Worm (Caenorhabditis elegans) whole organism, late embryonic: ENCODE data around the gene henn-1.

Experiments
- ahr-1 ChIP-seq: sonication (generic microtip); optimal IDR thresholded peaks from 2 replicates; lab custom pipeline; 2016; ENCODE audit warnings: missing genetic modification characterization, missing compliant biosample characterization
- dmd-4 ChIP-seq: sonication (generic microtip); optimal IDR thresholded peaks from 2 replicates; lab custom pipeline; 2016; ENCODE audit warnings: borderline replicate concordance, missing genetic modification characterization, missing compliant biosample characterization
- unc-86 ChIP-seq: sonication (generic microtip); optimal IDR thresholded peaks from 2 replicates; lab custom pipeline; 2016; ENCODE audit warnings: missing genetic modification characterization, missing compliant biosample characterization

- TF ChIP-seq dmd-4 (tag; lab: Kevin White, UChicago) (no peak), ahr-1 (no peak), unc-86 (tag; lab: Kevin White, UChicago) (no peak)
These were observed 13.1 kb downstream of the henn-1 start, which contains the start of gene C02F5.3 for ce11 chrIII:8245591-8245990.
